Fruit fly (Drosophila melanogaster): ENCODE results near the gene CG8664.

Gene CG8664

dm6 chrX:17300609-17301208, 18.2 kb upstream of the CG8664 start (continued):
- TF ChIP-seq al (GFP tag; IDR thresholded peaks at IDR 0.05) (no peak), fd96Cb (tag; optimal IDR thresholded peaks at IDR 0.05) (peak; percentile 74), CG15479 (GFP tag; optimal IDR thresholded peaks at IDR 0.05) (no peak), pan (optimal IDR thresholded peaks at IDR 0.05) (no peak), pan (GFP tag; optimal IDR thresholded peaks at IDR 0.05 in 1 of 2, IDR thresholded peaks at IDR 0.05 in 1 of 2) (no peak), Blimp-1 (GFP tag; optimal IDR thresholded peaks at IDR 0.05) (peak; percentile 74), jing (GFP tag; optimal IDR thresholded peaks at IDR 0.05) (no peak), CG18764 (GFP tag; optimal IDR thresholded peaks at IDR 0.05) (peak; percentile 23), crol (GFP tag; IDR thresholded peaks at IDR 0.05) (peak; percentile 96), CG4404 (GFP tag; IDR thresholded peaks at IDR 0.05) (peak; percentile 33; the same call in 1 of the 2 replicates), pho (GFP tag; optimal IDR thresholded peaks at IDR 0.05) (peak; percentile 0), CG13424 (tag; optimal IDR thresholded peaks at IDR 0.05) (peak; percentile 76), Nf-YC (tag; optimal IDR thresholded peaks at IDR 0.05) (peak; percentile 8), Rfx (GFP tag; IDR thresholded peaks at IDR 0.05) (no peak; the same call in 1 of the 2 replicates), Sox102F (GFP tag; optimal IDR thresholded peaks at IDR 0.05) (peak; percentile 56), Hsf (GFP tag; optimal IDR thresholded peaks at IDR 0.05) (peak; percentile 47), CG7357 (GFP tag; IDR thresholded peaks at IDR 0.05) (peak; percentile 24; the same call in 1 of the 3 replicates), hbn (GFP tag; IDR thresholded peaks at IDR 0.05; ENCODE audit: partially characterized antibody) (no peak), CG9727 (GFP tag; optimal IDR thresholded peaks at IDR 0.05) (peak; percentile 66), CG16779 (GFP tag; IDR thresholded peaks at IDR 0.05) (no peak), danr (GFP tag; IDR thresholded peaks at IDR 0.05) (peak; percentile 22; the same call in 1 of the 2 replicates), Atf-2 (GFP tag; optimal IDR thresholded peaks at IDR 0.05) (peak; percentile 44), CG6689 (GFP tag; IDR thresholded peaks at IDR 0.05) (peak; percentile 57), CG17186 (GFP tag; optimal IDR thresholded peaks at IDR 0.05) (peak; percentile 8), ftz-f1 (GFP tag; optimal IDR thresholded peaks at IDR 0.05) (no peak), Asciz (GFP tag; optimal IDR thresholded peaks at IDR 0.05) (peak; percentile 63), Med (GFP tag) (peak; percentile 88), CG2678 (tag; optimal IDR thresholded peaks at IDR 0.05) (peak; percentile 81), CG3726 (GFP tag; IDR thresholded peaks at IDR 0.05) (no peak), CG8924 (tag; optimal IDR thresholded peaks at IDR 0.05) (peak; percentile 64), dimm (GFP tag; IDR thresholded peaks at IDR 0.05) (0 out of 2 replicates have a peak, but pooled peaks have one; percentile 24), aop (GFP tag; IDR thresholded peaks at IDR 0.05) (no peak), CG4328 (GFP tag; optimal IDR thresholded peaks at IDR 0.05) (peak; percentile 2), CG10462 (GFP tag; optimal IDR thresholded peaks at IDR 0.05) (peak; percentile 14), Ssrp (tag; optimal IDR thresholded peaks at IDR 0.05) (peak; percentile 68), CG33557 (GFP tag; optimal IDR thresholded peaks at IDR 0.05) (peak; percentile 40), org-1 (GFP tag; optimal IDR thresholded peaks at IDR 0.05) (peak; percentile 66), CG7271 (tag; optimal IDR thresholded peaks at IDR 0.05) (no peak), CG12299 (tag; optimal IDR thresholded peaks at IDR 0.05) (no peak), p53 (GFP tag; optimal IDR thresholded peaks at IDR 0.05) (peak; percentile 26), Meics (GFP tag; optimal IDR thresholded peaks at IDR 0.05) (peak; percentile 60), bsh (GFP tag; optimal IDR thresholded peaks at IDR 0.05) (peak; percentile 60 to 71), croc (GFP tag; conservative IDR thresholded peaks at IDR 0.05) (peak; percentile 62; the same call in 2 of the 3 replicates), sisA (GFP tag; IDR thresholded peaks at IDR 0.05) (peak; percentile 69), CG18599 (GFP tag; optimal IDR thresholded peaks at IDR 0.05) (peak; percentile 74), ci (GFP tag; IDR thresholded peaks at IDR 0.05) (peak; percentile 41; the same call in 1 of the 3 replicates), crc (GFP tag; optimal IDR thresholded peaks at IDR 0.05) (peak; percentile 2), CG11504 (tag; optimal IDR thresholded peaks at IDR 0.05) (peak; percentile 79), CG11723 (GFP tag; optimal IDR thresholded peaks at IDR 0.05) (no peak), Antp (GFP tag; optimal IDR thresholded peaks at IDR 0.05) (peak; percentile 73)
